Fruit fly (Drosophila melanogaster): ENCODE data around the gene CG34030.
A peak's percentile ranks its signal among the peaks of the same experiment; 100 is the strongest.

Gene CG34030

dm6 chr3L:7075147-7075546 is at the start of gene CG34030:
Gene CG34030 (minus strand): TSS chr3L:7075247.
- TF ChIP-seq CG6163 (GFP tag; IDR thresholded peaks at IDR 0.05) (no peak), CG15336 (GFP tag; IDR thresholded peaks at IDR 0.05) (no peak), Met (GFP tag; optimal IDR thresholded peaks at IDR 0.05) (no peak), Smox (GFP tag; optimal IDR thresholded peaks at IDR 0.05) (no peak)

- no peak for TF ChIP-seq Lpt (GFP tag; optimal IDR thresholded peaks at IDR 0.05)
Measured at dm6 chr3L:7122136-7122535, 47.1 kb upstream of the CG34030 start.

dm6 chr3L:7115944-7116343 is 40.9 kb upstream of the CG34030 start:
- TF ChIP-seq dac (GFP tag; optimal IDR thresholded peaks at IDR 0.05) (no peak), Ets96B (tag; optimal IDR thresholded peaks at IDR 0.05) (no peak), CG10631 (GFP tag; optimal IDR thresholded peaks at IDR 0.05) (no peak), CG6163 (GFP tag; IDR thresholded peaks at IDR 0.05) (no peak)

- TF ChIP-seq Lpt (GFP tag; optimal IDR thresholded peaks at IDR 0.05) (no peak), Sox102F (GFP tag; optimal IDR thresholded peaks at IDR 0.05) (peak; percentile 63), OdsH (GFP tag; optimal IDR thresholded peaks at IDR 0.05) (peak; percentile 17), acj6 (GFP tag; optimal IDR thresholded peaks at IDR 0.05) (peak; percentile 41), CG1621 (tag; optimal IDR thresholded peaks at IDR 0.05) (peak; percentile 63), fd85E (GFP tag; optimal IDR thresholded peaks at IDR 0.05) (no peak), Hr4 (GFP tag; optimal IDR thresholded peaks at IDR 0.05) (peak; percentile 16), esn (GFP tag; optimal IDR thresholded peaks at IDR 0.05) (no peak), spab (GFP tag; optimal IDR thresholded peaks at IDR 0.05) (peak; percentile 59), dac (GFP tag; optimal IDR thresholded peaks at IDR 0.05) (no peak), Blimp-1 (GFP tag; optimal IDR thresholded peaks at IDR 0.05) (no peak), Sox14 (GFP tag; optimal IDR thresholded peaks at IDR 0.05) (peak; percentile 55), net (GFP tag; optimal IDR thresholded peaks at IDR 0.05) (peak; percentile 9), CG6792 (GFP tag; optimal IDR thresholded peaks at IDR 0.05) (peak; percentile 37), cyc (GFP tag; optimal IDR thresholded peaks at IDR 0.05) (peak; percentile 41), CG32006 (GFP tag; optimal IDR thresholded peaks at IDR 0.05) (peak; percentile 37), Eip78C (GFP tag) (peak; percentile 86), CG8632 (GFP tag; optimal IDR thresholded peaks at IDR 0.05) (peak; percentile 40), Smox (GFP tag; optimal IDR thresholded peaks at IDR 0.05) (peak; percentile 47), Ets96B (tag; optimal IDR thresholded peaks at IDR 0.05) (peak; percentile 64), CG11294 (GFP tag; IDR thresholded peaks at IDR 0.05) (no peak), CG9139 (GFP tag; optimal IDR thresholded peaks at IDR 0.05) (peak; percentile 13), Hr39 (GFP tag; optimal IDR thresholded peaks at IDR 0.05) (peak; percentile 56), salr (GFP tag; optimal IDR thresholded peaks at IDR 0.05) (no peak), fd59A (GFP tag; optimal IDR thresholded peaks at IDR 0.05) (peak; percentile 55), Sox15 (GFP tag; optimal IDR thresholded peaks at IDR 0.05) (no peak), CG15336 (GFP tag; IDR thresholded peaks at IDR 0.05) (0 out of 2 replicates have a peak, but pooled peaks have one; percentile 31), Eip75B (GFP tag; optimal IDR thresholded peaks at IDR 0.05) (peak; percentile 62), topi (GFP tag; optimal IDR thresholded peaks at IDR 0.05) (peak; percentile 68), CG8119 (GFP tag; IDR thresholded peaks at IDR 0.05) (no peak; the same call in 2 of the 3 replicates), CG6163 (GFP tag; IDR thresholded peaks at IDR 0.05) (no peak), eg (GFP tag; IDR thresholded peaks at IDR 0.05) (no peak), CG11762 (GFP tag; optimal IDR thresholded peaks at IDR 0.05; ENCODE audit: insufficient read depth) (no peak), CG10669 (GFP tag; optimal IDR thresholded peaks at IDR 0.05) (peak; percentile 57), CG31627 (GFP tag; optimal IDR thresholded peaks at IDR 0.05) (peak; percentile 49), CG16779 (tag; optimal IDR thresholded peaks at IDR 0.05) (no peak), svp (GFP tag) (peak; percentile 93), Met (GFP tag; optimal IDR thresholded peaks at IDR 0.05) (peak; percentile 75), achi (GFP tag; optimal IDR thresholded peaks at IDR 0.05) (peak; percentile 60), CG6854 (GFP tag; optimal IDR thresholded peaks at IDR 0.05) (no peak), CG7368 (GFP tag; optimal IDR thresholded peaks at IDR 0.05) (peak; percentile 45), dsx (GFP tag; optimal IDR thresholded peaks at IDR 0.05; ENCODE audit: poor library complexity, severe bottlenecking) (peak; percentile 69), Eip93F (GFP tag; optimal IDR thresholded peaks at IDR 0.05) (no peak), CG8319 (GFP tag; optimal IDR thresholded peaks at IDR 0.05) (peak; percentile 12)
Measured at dm6 chr3L:7113010-7113409, 38.0 kb upstream of the CG34030 start.

All from whole organism, prepupa.